Worm (Caenorhabditis elegans) whole organism, late embryonic: ENCODE results near the gene par-3.

Source experiments
- K02D7.2 ChIP-seq: sonication (generic microtip); optimal IDR thresholded peaks from 2 replicates; lab custom pipeline; 2017; ENCODE audit warnings: mild to moderate bottlenecking, missing genetic modification characterization, missing compliant biosample characterization
- T23F11.4 ChIP-seq: fragments of 200-800 bp; sonication (Bioruptor generic); optimal IDR thresholded peaks from 2 replicates; lab custom pipeline; 2018; ENCODE audit warnings: mild to moderate bottlenecking, missing genetic modification characterization, missing compliant biosample characterization
- Y22D7AL.16 ChIP-seq: sonication (generic microtip); optimal IDR thresholded peaks from 2 replicates; lab custom pipeline; 2016; ENCODE audit warnings: missing genetic modification characterization, missing compliant biosample characterization
- ahr-1 ChIP-seq: sonication (generic microtip); optimal IDR thresholded peaks from 2 replicates; lab custom pipeline; 2016; ENCODE audit warnings: missing genetic modification characterization, missing compliant biosample characterization
- ceh-19 ChIP-seq: fragments of 200-800 bp; sonication (Bioruptor generic); optimal IDR thresholded peaks from 2 replicates; lab custom pipeline; 2018; ENCODE audit warnings: mild to moderate bottlenecking, missing genetic modification characterization, missing compliant biosample characterization
- ceh-2 ChIP-seq: sonication (generic microtip); optimal IDR thresholded peaks from 2 replicates; lab custom pipeline; 2016; ENCODE audit warnings: missing genotype, missing genetic modification characterization, missing compliant biosample characterization
- ceh-24 ChIP-seq: sonication (generic microtip); optimal IDR thresholded peaks from 2 replicates; lab custom pipeline; 2016; ENCODE audit warnings: mild to moderate bottlenecking, missing genetic modification characterization, missing compliant biosample characterization
- ceh-30 ChIP-seq: fragments of 150-350 bp; optimal IDR thresholded peaks from 2 replicates; lab custom pipeline; 2014; ENCODE audit warnings: missing biosample characterization, missing genetic modification characterization
- ceh-31 ChIP-seq: sonication (generic microtip); optimal IDR thresholded peaks from 2 replicates; lab custom pipeline; 2016; ENCODE audit warnings: missing genetic modification characterization, missing compliant biosample characterization
- ceh-34 ChIP-seq: sonication (generic microtip); optimal IDR thresholded peaks from 2 replicates; lab custom pipeline; 2016; ENCODE audit warnings: mild to moderate bottlenecking, missing genetic modification characterization, missing compliant biosample characterization
- ceh-45 ChIP-seq: fragments of 200-800 bp; sonication (Bioruptor generic); IDR thresholded peaks from 2 replicates; pipeline ENCODE4 v1.3.6; 2022; ENCODE audit warnings: missing genetic modification reagents, missing genetic modification characterization, missing compliant biosample characterization
- ceh-6 ChIP-seq: fragments of 200-800 bp; sonication (Bioruptor generic); optimal IDR thresholded peaks from 2 replicates; lab custom pipeline; 2018; ENCODE audit warnings: mild to moderate bottlenecking, missing genetic modification characterization, missing compliant biosample characterization
- ceh-9 ChIP-seq: sonication (generic microtip); optimal IDR thresholded peaks from 2 replicates; lab custom pipeline; 2016; ENCODE audit warnings: mild to moderate bottlenecking, missing genetic modification characterization, inconsistent platforms, missing compliant biosample characterization
- che-1 ChIP-seq: sonication (generic microtip); optimal IDR thresholded peaks from 2 replicates; lab custom pipeline; 2016; ENCODE audit warnings: mild to moderate bottlenecking, missing genetic modification characterization, missing compliant biosample characterization
- dmd-4 ChIP-seq: sonication (generic microtip); optimal IDR thresholded peaks from 2 replicates; lab custom pipeline; 2016; ENCODE audit warnings: borderline replicate concordance, missing genetic modification characterization, missing compliant biosample characterization
- ets-4 ChIP-seq: sonication (generic microtip); optimal IDR thresholded peaks from 2 replicates; lab custom pipeline; 2016; ENCODE audit warnings: missing genetic modification characterization, missing compliant biosample characterization
- fax-1 ChIP-seq: sonication (generic microtip); optimal IDR thresholded peaks from 2 replicates; lab custom pipeline; 2016; ENCODE audit warnings: missing genotype, missing genetic modification characterization, missing compliant biosample characterization
- hlh-30 ChIP-seq: sonication (generic microtip); optimal IDR thresholded peaks from 2 replicates; lab custom pipeline; 2017; ENCODE audit warnings: antibody characterized with exemption, missing genetic modification characterization, missing compliant biosample characterization; ENCODE audit not compliant: insufficient read depth
- hlh-6 ChIP-seq: sonication (generic microtip); optimal IDR thresholded peaks from 2 replicates; lab custom pipeline; 2016; ENCODE audit warnings: missing genotype, missing genetic modification characterization, missing compliant biosample characterization
- lim-6 ChIP-seq: sonication (generic microtip); optimal IDR thresholded peaks from 2 replicates; lab custom pipeline; 2016; ENCODE audit warnings: missing genetic modification characterization, missing compliant biosample characterization
- nfya-1 ChIP-seq: sonication (generic microtip); optimal IDR thresholded peaks from 2 replicates; lab custom pipeline; 2017; ENCODE audit warnings: missing genetic modification characterization, mild to moderate bottlenecking, missing compliant biosample characterization, antibody characterized with exemption, moderate library complexity
- odd-2 ChIP-seq: sonication (generic microtip); optimal IDR thresholded peaks from 2 replicates; lab custom pipeline; 2017; ENCODE audit warnings: antibody characterized with exemption, mild to moderate bottlenecking, missing genetic modification characterization, missing compliant biosample characterization
- pag-3 ChIP-seq: sonication (generic microtip); optimal IDR thresholded peaks from 2 replicates; lab custom pipeline; 2016; ENCODE audit warnings: missing compliant biosample characterization, missing genetic modification characterization, borderline replicate concordance
- pha-2 ChIP-seq: sonication (generic microtip); optimal IDR thresholded peaks from 2 replicates; lab custom pipeline; 2017; ENCODE audit warnings: mild to moderate bottlenecking, missing genetic modification characterization, missing compliant biosample characterization
- pha-4 ChIP-seq: fragments of 150-350 bp; optimal IDR thresholded peaks from 2 replicates; lab custom pipeline; 2018; ENCODE audit warnings: missing biosample characterization, missing genetic modification reagents, missing genetic modification characterization
- pros-1 ChIP-seq: fragments of 150-350 bp; optimal IDR thresholded peaks from 2 replicates; lab custom pipeline; 2014; ENCODE audit warnings: missing biosample characterization, missing genetic modification reagents, missing genetic modification characterization
- ref-2 ChIP-seq: sonication (generic microtip); optimal IDR thresholded peaks from 2 replicates; lab custom pipeline; 2016; ENCODE audit warnings: missing genetic modification characterization, missing compliant biosample characterization
- sdc-2 ChIP-seq: sonication (generic microtip); optimal IDR thresholded peaks from 2 replicates; lab custom pipeline; 2016; ENCODE audit warnings: missing genotype, missing genetic modification characterization, missing compliant biosample characterization
- unc-42 ChIP-seq: sonication (generic microtip); optimal IDR thresholded peaks from 2 replicates; lab custom pipeline; 2016; ENCODE audit warnings: missing genotype, missing genetic modification characterization, missing compliant biosample characterization
- zip-5 ChIP-seq: sonication (generic microtip); optimal IDR thresholded peaks from 2 replicates; lab custom pipeline; 2016; ENCODE audit warnings: missing genetic modification characterization, missing compliant biosample characterization

The par-3 gene

ce11 chrIII:5706077-5706627, 42.1 kb downstream of the par-3 start, which contains the start of gene rpl-23 (continued):
- TF ChIP-seq hlh-6 (tag; lab: Kevin White, UChicago) (no peak), hlh-30 (tag; lab: Kevin White, UChicago) (peak; percentile 56), K02D7.2 (tag; lab: Kevin White, UChicago) (no peak), pha-2 (tag; lab: Kevin White, UChicago) (no peak), Y22D7AL.16 (tag; lab: Kevin White, UChicago) (no peak), ceh-24 (tag; lab: Kevin White, UChicago) (no peak), ceh-6 (GFP tag; lab: Kevin White, UChicago) (no peak), ceh-31 (tag; lab: Kevin White, UChicago) (peak; percentile 85), ahr-1 (tag; lab: Kevin White, UChicago) (no peak), lim-6 (tag; lab: Kevin White, UChicago) (no peak), ceh-45 (no peak), ets-4 (tag; lab: Kevin White, UChicago) (peak; percentile 40), zip-5 (tag; lab: Kevin White, UChicago) (no peak), ceh-19 (GFP tag; lab: Kevin White, UChicago) (no peak)

ce11 chrIII:5707546-5707945, 43.5 kb downstream of the par-3 start:
- TF ChIP-seq ceh-19 (GFP tag; lab: Kevin White, UChicago) (no peak), ceh-6 (GFP tag; lab: Kevin White, UChicago) (no peak), T23F11.4 (GFP tag; lab: Kevin White, UChicago) (no peak), ceh-2 (tag; lab: Kevin White, UChicago) (no peak), pha-4 (tag; lab: Kevin White, UChicago) (no peak), pag-3 (tag; lab: Kevin White, UChicago) (no peak), ets-4 (tag; lab: Kevin White, UChicago) (no peak), lim-6 (tag; lab: Kevin White, UChicago) (no peak), pha-2 (tag; lab: Kevin White, UChicago) (no peak), dmd-4 (tag; lab: Kevin White, UChicago) (no peak), ceh-9 (tag; lab: Kevin White, UChicago) (no peak), pros-1 (tag; lab: Kevin White, UChicago) (no peak), ref-2 (tag; lab: Kevin White, UChicago) (no peak), K02D7.2 (tag; lab: Kevin White, UChicago) (no peak), ceh-30 (no peak), fax-1 (tag; lab: Kevin White, UChicago) (no peak)
- TF ChIP-seq, all 69 proteins: peak for 0

- TF ChIP-seq ceh-34 (tag; lab: Kevin White, UChicago) = peak; percentile 8
- no peak for TF ChIP-seq ref-2 (tag; lab: Kevin White, UChicago)
- peak; percentile 29 for TF ChIP-seq ceh-19 (GFP tag; lab: Kevin White, UChicago)
Measured at ce11 chrIII:5708024-5708423, 44.0 kb downstream of the par-3 start.

ce11 chrIII:5709224-5709623, 45.2 kb downstream of the par-3 start, which contains the start of gene hpo-28:
Gene hpo-28, minus strand, starts transcription at chrIII:5709324.
- TF ChIP-seq ref-2 (tag; lab: Kevin White, UChicago) (no peak), che-1 (no peak), sdc-2 (tag; lab: Kevin White, UChicago) (no peak), ceh-2 (tag; lab: Kevin White, UChicago) (no peak), nfya-1 (tag; lab: Kevin White, UChicago) (no peak)

ce11 chrIII:5710045-5710444, 46.0 kb downstream of the par-3 start, which contains the start of gene B0336.12:
Gene B0336.12, minus strand, starts transcription at chrIII:5710145.
- TF ChIP-seq sdc-2 (tag; lab: Kevin White, UChicago) = no peak
- no peak for TF ChIP-seq odd-2 (tag; lab: Kevin White, UChicago)
- TF ChIP-seq ceh-24 (tag; lab: Kevin White, UChicago) = no peak
- TF ChIP-seq pag-3 (tag; lab: Kevin White, UChicago) = no peak
- TF ChIP-seq unc-42 = no peak
- no peak for TF ChIP-seq ceh-19 (GFP tag; lab: Kevin White, UChicago)
- TF ChIP-seq, all 69 proteins: peak for 0
